Worm (Caenorhabditis elegans): ENCODE data around the gene pgph-1.

The pgph-1 gene

DNA sequence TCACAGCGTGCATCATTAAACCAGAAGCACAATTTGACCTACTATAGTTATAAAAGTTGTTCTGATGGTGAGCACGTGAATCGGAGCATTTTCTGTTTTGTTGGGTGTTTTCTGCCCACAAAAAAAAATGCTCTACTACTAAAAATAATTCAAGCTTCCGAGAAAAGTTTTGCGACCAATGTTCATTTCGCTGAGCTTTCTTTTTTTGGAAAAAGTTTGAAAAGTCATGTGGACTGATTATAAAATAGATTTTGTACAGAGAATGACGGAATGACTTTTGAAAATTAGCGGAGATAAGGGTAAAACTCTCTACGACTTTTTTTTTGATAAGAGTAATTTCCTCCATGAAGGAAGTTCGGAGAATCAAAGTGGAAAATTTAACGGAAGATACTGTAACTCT is 16.2 kb upstream of the pgph-1 start:
- TF ChIP-seq nhr-80 (tag; optimal IDR thresholded peaks at IDR 0.05) (peak; percentile 44), ceh-79 (tag; optimal IDR thresholded peaks at IDR 0.05) (no peak)

DNA sequence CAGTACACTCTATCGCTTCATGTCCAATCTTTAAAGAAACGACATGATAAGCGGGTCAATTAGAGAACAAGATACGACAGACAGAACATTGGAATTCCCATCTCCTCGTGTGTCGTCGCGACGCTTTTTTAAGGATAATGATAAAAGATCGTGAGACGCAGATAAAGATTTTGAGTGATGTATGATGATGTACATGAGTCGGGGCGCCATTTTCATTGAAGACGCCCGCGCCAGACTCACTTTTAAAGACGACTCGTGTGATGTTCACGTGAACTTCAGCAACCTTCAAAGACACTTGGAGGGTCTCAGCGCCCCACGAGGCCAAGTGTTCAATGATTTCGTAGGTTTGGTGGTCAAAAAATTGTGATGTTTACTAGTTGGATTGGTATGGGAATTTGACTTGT is 15.0 kb upstream of the pgph-1 start:
- TF ChIP-seq chd-7 (tag; optimal IDR thresholded peaks at IDR 0.05) (peak; percentile 42), K12H6.12 (tag; optimal IDR thresholded peaks at IDR 0.05) (peak; percentile 18), lin-40 (tag; optimal IDR thresholded peaks at IDR 0.05) (peak; percentile 82), mxl-1 (tag; optimal IDR thresholded peaks at IDR 0.05) (no peak), unc-130 (GFP tag; optimal IDR thresholded peaks at IDR 0.05) (no peak), pha-4 (tag; optimal IDR thresholded peaks at IDR 0.05) (no peak), somi-1 (GFP tag; optimal IDR thresholded peaks at IDR 0.05) (peak; percentile 89), F22D6.2 (tag; optimal IDR thresholded peaks at IDR 0.05) (peak; percentile 64), nfyb-1 (GFP tag; IDR thresholded peaks at IDR 0.05) (peak; percentile 65), mcd-1 (GFP tag; IDR thresholded peaks at IDR 0.05) (peak; percentile 42), hsf-1 (GFP tag; IDR thresholded peaks at IDR 0.05) (no peak), nhr-80 (tag; optimal IDR thresholded peaks at IDR 0.05) (peak; percentile 77), ztf-26 (tag; optimal IDR thresholded peaks at IDR 0.05) (peak; percentile 56), tbp1 (GFP tag; optimal IDR thresholded peaks at IDR 0.05) (peak; percentile 15), die-1 (tag; optimal IDR thresholded peaks at IDR 0.05) (peak; percentile 26), madf-3 (GFP tag; IDR thresholded peaks at IDR 0.05) (0 out of 2 replicates have a peak, but pooled peaks have one; percentile 33), C06A6.2 (GFP tag; conservative IDR thresholded peaks at IDR 0.05) (peak; percentile 37; the same call in 1 of the 2 replicates)

DNA sequence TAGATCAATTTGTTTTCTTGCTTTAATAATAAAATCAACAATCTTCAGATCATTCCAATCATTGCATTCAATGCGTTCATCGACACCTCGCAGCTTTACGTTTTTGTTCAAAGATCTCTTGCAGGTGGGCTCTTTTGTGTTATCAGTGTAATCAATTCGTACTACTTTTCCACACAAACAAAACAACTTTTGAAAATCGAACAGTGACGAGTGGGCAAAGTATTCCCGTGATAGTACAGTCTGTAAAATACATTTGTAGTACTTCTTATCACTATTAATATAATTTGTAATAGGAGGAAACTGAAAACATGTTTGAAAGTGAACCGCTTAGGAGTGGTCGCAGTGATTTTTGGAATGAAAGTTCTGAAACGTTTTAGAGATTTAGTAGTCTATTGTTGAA is 11.7 kb upstream of the pgph-1 start, which contains the start of gene pgph-2:
pgph-2 (plus strand) TSS at position 47 of the 400 bp plus-strand sequence.
- TF ChIP-seq ceh-27 (GFP tag; optimal IDR thresholded peaks at IDR 0.05) (no peak), bed-2 (GFP tag; IDR thresholded peaks at IDR 0.05) (no peak), F52B5.7 (tag; optimal IDR thresholded peaks at IDR 0.05) (no peak), F23B12.7 (tag; optimal IDR thresholded peaks at IDR 0.05; ENCODE audit: insufficient read depth) (no peak), repo-1 (tag; optimal IDR thresholded peaks at IDR 0.05) (no peak), Y95B8A.8 (GFP tag; IDR thresholded peaks at IDR 0.05) (no peak)

DNA sequence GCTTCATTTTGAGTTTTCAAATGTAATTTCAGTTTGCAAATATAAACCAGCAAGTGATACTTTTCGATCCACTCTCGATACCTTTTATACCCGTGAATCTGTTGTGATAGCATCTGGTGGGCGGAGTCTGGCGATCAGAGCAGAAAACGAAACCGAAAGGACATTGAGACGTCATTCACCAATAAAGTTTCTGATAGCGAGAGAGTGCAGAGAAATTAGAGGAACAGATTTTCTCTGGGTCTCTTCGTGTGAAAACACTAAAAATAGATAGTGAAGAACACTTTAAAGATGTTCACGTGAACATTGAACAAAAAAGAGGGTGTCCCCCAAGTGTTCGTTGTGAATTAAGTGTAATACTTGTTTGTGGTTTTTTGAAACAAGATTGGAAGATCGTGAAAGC is 10.5 kb upstream of the pgph-1 start, which contains the start of gene pgph-3:
pgph-3 (minus strand) TSS at position 60 of the 400 bp plus-strand sequence.
- TF ChIP-seq nhr-90 (tag; optimal IDR thresholded peaks at IDR 0.05) (no peak), nhr-179 (tag; optimal IDR thresholded peaks at IDR 0.05) (no peak), rcor-1 (GFP tag; IDR thresholded peaks at IDR 0.05) (no peak), snpc-1.3 (tag; optimal IDR thresholded peaks at IDR 0.05; ENCODE audit: insufficient read depth) (no peak), hlh-26 (GFP tag; conservative IDR thresholded peaks at IDR 0.05) (no peak), ceh-100 (GFP tag; IDR thresholded peaks at IDR 0.05) (no peak), Y56A3A.18 (GFP tag; IDR thresholded peaks at IDR 0.05) (0 out of 2 replicates have a peak, but pooled peaks have one; percentile 39), madf-8 (GFP tag; conservative IDR thresholded peaks at IDR 0.05) (no peak), lsl-1 (GFP tag; optimal IDR thresholded peaks at IDR 0.05) (no peak), aptf-3 (GFP tag; IDR thresholded peaks at IDR 0.05) (no peak), ceh-79 (tag; optimal IDR thresholded peaks at IDR 0.05) (no peak), sdz-38 (tag; optimal IDR thresholded peaks at IDR 0.05) (no peak), madf-3 (GFP tag; IDR thresholded peaks at IDR 0.05) (no peak), attf-5 (GFP tag; optimal IDR thresholded peaks at IDR 0.05) (no peak), egl-44 (GFP tag; IDR thresholded peaks at IDR 0.05) (no peak), madf-10 (tag; optimal IDR thresholded peaks at IDR 0.05) (no peak), rec-8 (tag; optimal IDR thresholded peaks at IDR 0.05) (no peak), hrde-1 (tag; optimal IDR thresholded peaks at IDR 0.05; ENCODE audit: borderline replicate concordance) (no peak), B0019.2 (GFP tag; conservative IDR thresholded peaks at IDR 0.05) (no peak), ZK185.1 (tag; optimal IDR thresholded peaks at IDR 0.05; ENCODE audit: poor library complexity, severe bottlenecking) (peak; percentile 8), F33H1.4 (GFP tag; IDR thresholded peaks at IDR 0.05) (no peak), ztf-18 (tag; optimal IDR thresholded peaks at IDR 0.05) (no peak), ekl-4 (GFP tag; IDR thresholded peaks at IDR 0.05) (no peak)

Measured in whole organism, young adult.